Worm (Caenorhabditis elegans) whole organism, dauer: Measurements from ENCODE around the gene lsm-5.
"Not testable (repeated sequence)": the region's sequence is repeated elsewhere in the genome, so short reads cannot be mapped to it uniquely, and the experiment has no call there.

Source experiments
- unc-62 ChIP-seq: sonication (generic microtip); optimal IDR thresholded peaks from 2 replicates; lab custom pipeline; 2017; ENCODE audit warnings: missing biosample characterization, missing genetic modification reagents, missing genetic modification characterization

Gene lsm-5

ce11 chrV:15563477-15563876 is 6.7 kb upstream of the lsm-5 start:
- TF ChIP-seq unc-62, result no peak

- TF ChIP-seq unc-62, result no peak
Observed at ce11 chrV:15563985-15564384, 6.2 kb upstream of the lsm-5 start.

ce11 chrV:15566511-15567178 is 3.5 kb upstream of the lsm-5 start:
- TF ChIP-seq unc-62, result no peak

ce11 chrV:15567344-15567804 is 2.8 kb upstream of the lsm-5 start, which contains the start of gene acs-2:
TSS of gene acs-2 (plus strand) at chrV:15567394.
- TF ChIP-seq unc-62, result no peak

ce11 chrV:15568381-15568780 is 1.8 kb upstream of the lsm-5 start:
- no peak for TF ChIP-seq unc-62

- no peak for TF ChIP-seq unc-62
Observed at ce11 chrV:15571006-15571526, 886 bp downstream of the lsm-5 start, which contains the start of gene fbxa-95. TSS of gene fbxa-95 (plus strand) at chrV:15571476.

ce11 chrV:15572613-15573012 is 2.4 kb downstream of the lsm-5 start, which contains the start of gene fbxa-94:
TSS of gene fbxa-94 (plus strand) at chrV:15572913.
- no peak for TF ChIP-seq unc-62

ce11 chrV:15575305-15575704 is 5.1 kb downstream of the lsm-5 start, which contains the start of gene mdt-28:
TSS of gene mdt-28 (minus strand) at chrV:15575405.
- no peak for TF ChIP-seq unc-62

- no peak for TF ChIP-seq unc-62
Observed at ce11 chrV:15577395-15577896, 7.3 kb downstream of the lsm-5 start, which contains the start of gene atx-3. TSS of gene atx-3 (minus strand) at chrV:15577445.

ce11 chrV:15578386-15578785 is 8.2 kb downstream of the lsm-5 start, which contains the start of gene F28F8.9:
TSS of gene F28F8.9 (minus strand) at chrV:15578673.
- TF ChIP-seq unc-62, result no peak

- TF ChIP-seq unc-62, result not testable (repeated sequence)
Observed at ce11 chrV:15590183-15590667, 20.0 kb downstream of the lsm-5 start, which contains the start of gene F28F8.7. TSS of gene F28F8.7 (minus strand) at chrV:15590617.

ce11 chrV:15594573-15594972 is 24.4 kb downstream of the lsm-5 start, which contains the start of gene fbxa-139:
TSS of gene fbxa-139 (minus strand) at chrV:15594673.
- no peak for TF ChIP-seq unc-62

ce11 chrV:15599762-15600161 is 29.6 kb downstream of the lsm-5 start, which contains the start of gene B0391.14:
TSS of gene B0391.14 (minus strand) at chrV:15599862.
- TF ChIP-seq unc-62, result not testable (repeated sequence)

- no peak for TF ChIP-seq unc-62
Observed at ce11 chrV:15602253-15602652, 32.1 kb downstream of the lsm-5 start, which contains the start of gene fbxa-152. TSS of gene fbxa-152 (minus strand) at chrV:15602353.

ce11 chrV:15605045-15605444 is 34.9 kb downstream of the lsm-5 start, which contains the start of gene fbxa-154:
TSS of gene fbxa-154 (minus strand) at chrV:15605145.
- TF ChIP-seq unc-62, result no peak

ce11 chrV:15610350-15610940 is 40.3 kb downstream of the lsm-5 start, which contains the start of the genes fbxa-153 and str-12:
TSS of gene fbxa-153 (minus strand) at chrV:15610384.
TSS of gene str-12 (plus strand) at chrV:15610890.
- no peak for TF ChIP-seq unc-62

- no peak for TF ChIP-seq unc-62
Observed at ce11 chrV:15612886-15613285, 42.7 kb downstream of the lsm-5 start, which contains the start of gene str-263. TSS of gene str-263 (plus strand) at chrV:15613186.
